Worm (Caenorhabditis elegans) whole organism, young adult: ENCODE results near the gene fmo-3.

Experiments used
- C06A6.2 ChIP-seq: fragments of 200-800 bp; sonication (Bioruptor generic); conservative IDR thresholded peaks from 2 replicates; pipeline ENCODE4 v1.3.6; 2022; ENCODE audit warnings: missing genetic modification characterization, missing compliant biosample characterization
- cebp-2 ChIP-seq: fragments of 200-800 bp; sonication (Bioruptor generic); IDR thresholded peaks from 2 replicates; pipeline ENCODE4 v1.3.6; 2022; ENCODE audit warnings: missing genetic modification characterization, missing compliant biosample characterization
- ceh-91 ChIP-seq: fragments of 200-800 bp; sonication (Bioruptor generic); IDR thresholded peaks from 2 replicates; pipeline ENCODE4 v1.3.6; 2022; ENCODE audit warnings: missing genetic modification reagents, missing genetic modification characterization, missing compliant biosample characterization
- let-526 ChIP-seq: fragments of 200-800 bp; sonication (Bioruptor generic); IDR thresholded peaks from 2 replicates; pipeline ENCODE4 v1.3.6; 2022; ENCODE audit warnings: missing genetic modification reagents, missing genetic modification characterization, missing compliant biosample characterization

DNA sequence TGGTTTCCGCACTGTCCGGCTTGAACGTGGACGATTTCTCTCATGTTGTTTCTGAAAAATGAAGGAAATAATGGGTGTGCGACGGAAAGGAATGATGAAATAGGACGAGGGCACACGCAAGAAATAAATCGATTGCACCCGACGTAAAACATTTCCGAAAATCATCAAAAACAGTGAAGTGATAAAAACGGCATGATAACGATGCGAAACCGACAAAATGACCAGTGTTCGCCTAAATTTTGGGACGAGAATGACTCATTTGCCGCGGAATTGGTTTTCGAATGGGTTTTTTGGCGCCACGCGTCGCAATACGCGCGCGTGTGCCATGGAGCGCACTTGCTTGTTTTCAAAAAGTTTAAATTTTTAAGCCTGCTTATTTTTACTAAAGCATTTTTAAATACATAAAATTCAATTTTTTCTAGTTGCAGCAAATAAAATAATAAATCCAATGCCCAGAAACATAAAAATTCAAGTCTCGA is 47.9 kb downstream of the fmo-3 start, which contains the start of the genes tbb-1 and rib-2:
- TF ChIP-seq ceh-91 (GFP tag; lab: Robert Waterston, UW) (peak; percentile 100), cebp-2 (no peak), let-526 (GFP tag; lab: Robert Waterston, UW) (peak; percentile 89), C06A6.2 (GFP tag; lab: Robert Waterston, UW) (peak; percentile 47; the same call in 1 of the 2 replicates)
